Worm (Caenorhabditis elegans) whole organism, mixed stage, embryonic: ENCODE measurements around the gene B0228.7.

Source experiments
- lin-32 ChIP-seq: fragments of 200-800 bp; sonication (Bioruptor generic); optimal IDR thresholded peaks from 2 replicates; lab custom pipeline; 2018; ENCODE audit warnings: mild to moderate bottlenecking, missing genetic modification characterization, missing compliant biosample characterization
- nhr-2 ChIP-seq: fragments of 150-350 bp; optimal IDR thresholded peaks from 2 replicates; lab custom pipeline; 2014; ENCODE audit warnings: missing biosample characterization, missing genetic modification characterization
- nhr-76 ChIP-seq: sonication (generic microtip); optimal IDR thresholded peaks from 2 replicates; lab custom pipeline; 2017; ENCODE audit warnings: missing biosample characterization, missing genetic modification characterization
- unc-62 ChIP-seq: fragments of 150-350 bp; optimal IDR thresholded peaks from 2 replicates; lab custom pipeline; 2014; ENCODE audit warnings: missing biosample characterization, missing genetic modification reagents, missing genetic modification characterization

DNA sequence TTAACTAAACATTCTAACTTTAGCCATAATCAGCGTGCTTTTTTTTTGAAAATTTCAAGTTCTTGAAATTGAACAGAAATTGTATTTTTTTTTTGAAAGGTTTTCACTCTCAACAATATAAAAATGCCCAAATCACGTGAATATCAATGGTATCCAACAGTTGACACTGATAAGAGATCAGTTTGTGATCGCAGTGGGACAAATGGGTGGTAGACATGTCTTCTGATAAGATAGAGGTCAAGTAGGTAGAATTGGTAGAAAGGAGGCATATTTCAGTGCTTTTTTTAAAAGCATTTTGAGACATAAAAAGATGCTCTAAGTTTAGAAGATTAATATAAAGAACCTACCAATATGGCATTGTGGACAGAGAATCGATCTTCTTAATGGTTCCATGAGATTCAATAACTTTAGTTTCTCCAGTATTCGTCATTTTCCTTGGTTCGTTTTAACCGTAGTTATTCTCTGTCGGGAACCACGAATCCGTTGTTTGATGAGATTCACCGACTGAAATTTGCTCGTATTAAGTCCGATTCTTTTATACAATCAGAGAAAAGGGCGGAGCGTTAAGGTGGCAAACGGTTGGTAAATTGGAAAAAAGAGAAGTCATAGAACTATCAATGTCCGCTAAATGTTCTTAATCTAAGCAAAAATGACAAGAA lies 18.6 kb upstream of the B0228.7 start, which contains the start of gene mthf-1:
- no peak for TF ChIP-seq nhr-2
- no peak for TF ChIP-seq unc-62 (GFP tag; lab: Kevin White, UChicago)
- TF ChIP-seq nhr-76 (tag; lab: Kevin White, UChicago): no peak
- TF ChIP-seq lin-32 (GFP tag; lab: Kevin White, UChicago): no peak
